Fruit fly (Drosophila melanogaster) Kc167 (cell line): ENCODE data around the gene Mcm6.

Source experiments
- Myc ChIP-seq: fragments of >200 bp; optimal IDR thresholded peaks from 2 replicates; lab custom pipeline; 2017; ENCODE audit warnings: missing external identifiers
- Sin3A ChIP-seq: fragments of >200 bp; optimal IDR thresholded peaks from 2 replicates; lab custom pipeline; 2018; ENCODE audit warnings: missing external identifiers
- h ChIP-seq: fragments of >200 bp; optimal IDR thresholded peaks from 3 replicates; lab custom pipeline; 2018; ENCODE audit warnings: missing external identifiers
- insv ChIP-seq: fragments of >200 bp; optimal IDR thresholded peaks from 3 replicates; lab custom pipeline; 2018; ENCODE audit warnings: missing external identifiers
- psq ChIP-seq: fragments of >200 bp; optimal IDR thresholded peaks from 2 replicates; lab custom pipeline; 2017; ENCODE audit warnings: missing external identifiers

DNA sequence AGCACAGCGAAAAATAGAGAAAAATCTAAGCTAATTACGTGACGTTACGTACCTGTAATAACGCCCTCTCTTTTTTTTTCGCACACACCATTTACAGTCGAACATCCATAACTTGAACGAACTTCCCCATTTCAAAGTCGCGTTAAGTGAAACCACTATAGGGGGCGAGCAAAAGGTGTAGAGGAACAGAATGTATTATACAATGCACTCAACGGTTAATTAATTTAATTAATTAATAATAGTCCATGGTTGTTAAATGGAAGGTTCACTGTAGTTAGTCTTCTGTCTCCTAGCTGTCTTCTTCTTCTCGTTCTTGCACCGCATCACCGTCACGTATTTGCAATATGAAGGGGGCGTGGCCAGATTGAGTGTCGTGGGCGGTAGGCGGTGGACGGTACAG is 32.6 kb upstream of the Mcm6 start:
- TF ChIP-seq h (no peak), Myc (lab: Kevin White, UChicago) (no peak), psq (lab: Kevin White, UChicago) (no peak), Sin3A (lab: Kevin White, UChicago) (no peak), insv (lab: Kevin White, UChicago) (no peak)
